Fruit fly (Drosophila melanogaster): ENCODE measurements around the gene TfIIA-L.
A peak's percentile ranks its signal among the peaks of the same experiment; 100 is the strongest.

Gene TfIIA-L

DNA sequence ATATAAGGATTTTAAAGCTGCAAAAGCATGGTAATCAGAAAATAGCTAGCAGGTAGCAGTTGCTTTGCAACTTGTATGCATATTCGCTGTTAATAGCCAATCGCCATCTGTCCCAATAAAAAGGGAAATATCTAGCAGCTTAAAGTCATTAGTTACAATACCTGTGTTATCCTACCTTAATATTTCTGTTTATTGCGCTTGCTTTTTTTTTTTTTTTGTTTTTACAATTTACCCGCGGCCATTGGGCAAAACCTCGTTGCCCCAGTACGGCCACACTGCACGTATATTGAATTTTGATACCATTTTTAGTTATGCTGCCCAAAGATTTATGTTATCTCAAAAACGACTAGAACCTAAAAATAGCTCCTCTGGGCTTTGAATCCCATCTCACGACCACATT lies 21.3 kb downstream of the TfIIA-L start (continued):
- peak; percentile 31 for TF ChIP-seq phol (tag; optimal IDR thresholded peaks at IDR 0.05)
- TF ChIP-seq bab2 (GFP tag; optimal IDR thresholded peaks at IDR 0.05), result no peak
- TF ChIP-seq dysf (GFP tag; IDR thresholded peaks at IDR 0.05), result no peak

DNA sequence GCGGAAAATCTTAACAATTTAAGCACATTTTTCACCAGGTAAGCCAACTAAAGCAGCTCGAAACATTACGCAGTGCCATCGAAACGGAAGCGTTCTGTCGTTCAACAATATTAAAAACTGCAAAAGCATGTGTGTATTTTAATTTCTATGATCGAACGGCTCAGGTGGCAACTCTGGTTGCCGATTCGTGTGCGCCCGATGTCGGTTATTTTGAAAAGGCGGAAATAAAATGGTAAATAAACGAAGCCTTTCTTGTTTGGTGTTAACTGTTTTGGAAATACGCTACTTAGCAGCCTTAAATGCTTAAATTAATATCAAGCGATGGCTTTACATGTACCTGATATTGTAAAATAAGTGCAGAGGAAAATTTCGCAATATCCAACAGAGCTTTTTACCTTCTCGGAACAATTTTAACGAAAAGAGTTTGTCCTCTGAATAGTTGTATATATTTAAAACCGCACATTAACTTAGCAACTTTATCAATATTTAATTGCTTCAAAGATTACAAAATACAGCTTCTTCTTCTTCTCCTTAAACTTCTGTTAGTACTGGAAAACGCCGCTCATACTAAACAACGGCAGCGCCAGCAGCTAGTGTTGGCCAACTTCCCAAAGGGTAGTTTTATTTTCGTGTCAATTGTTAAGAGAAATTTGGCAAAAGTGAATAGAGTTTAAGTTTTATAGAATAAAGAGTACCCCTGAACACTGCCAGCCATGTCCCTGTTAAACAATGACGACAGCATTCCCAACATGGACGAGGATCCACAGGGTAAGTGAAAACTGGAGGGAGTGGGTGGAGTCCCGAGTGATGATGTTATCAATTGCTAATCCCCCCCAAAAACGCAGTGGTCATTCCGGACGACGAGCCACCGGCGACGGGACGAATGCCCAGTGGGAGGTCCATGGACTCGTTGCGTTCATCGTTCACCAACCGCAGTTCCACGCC lies 22.5 kb downstream of the TfIIA-L start, which contains the start of gene CG5934:
TSS of gene CG5934 (plus strand) at position 588 of the 945 bp plus-strand sequence.
- TF ChIP-seq Ada2b (GFP tag; IDR thresholded peaks at IDR 0.05) (no peak), cg (GFP tag; optimal IDR thresholded peaks at IDR 0.05) (peak; percentile 11), croc (GFP tag; conservative IDR thresholded peaks at IDR 0.05) (no peak), CG3847 (GFP tag; IDR thresholded peaks at IDR 0.05) (peak; percentile 62), CG8388 (GFP tag; optimal IDR thresholded peaks at IDR 0.05) (peak; percentile 2), CG11398 (GFP tag; optimal IDR thresholded peaks at IDR 0.05) (no peak), Vsx1 (GFP tag; optimal IDR thresholded peaks at IDR 0.05) (no peak), Antp (GFP tag; optimal IDR thresholded peaks at IDR 0.05) (peak; percentile 61), ara (GFP tag; IDR thresholded peaks at IDR 0.05) (no peak), ems (GFP tag; optimal IDR thresholded peaks at IDR 0.05) (peak; percentile 57), Gsc (GFP tag; IDR thresholded peaks at IDR 0.05) (no peak), gro (GFP tag; optimal IDR thresholded peaks at IDR 0.05) (peak; percentile 17), chn (GFP tag; optimal IDR thresholded peaks at IDR 0.05) (no peak), Fer3 (tag; optimal IDR thresholded peaks at IDR 0.05) (no peak), CG12104 (GFP tag; optimal IDR thresholded peaks at IDR 0.05) (no peak), CG7271 (tag; optimal IDR thresholded peaks at IDR 0.05) (no peak), z (GFP tag; IDR thresholded peaks at IDR 0.05) (no peak), mam (GFP tag; optimal IDR thresholded peaks at IDR 0.05) (peak; percentile 68), Atf3 (GFP tag; optimal IDR thresholded peaks at IDR 0.05) (no peak), sens (GFP tag) (peak; percentile 58), Hand (GFP tag; optimal IDR thresholded peaks at IDR 0.05) (no peak), exex (tag; optimal IDR thresholded peaks at IDR 0.05) (peak; percentile 47), jumu (GFP tag; optimal IDR thresholded peaks at IDR 0.05) (peak; percentile 38), crc (GFP tag; optimal IDR thresholded peaks at IDR 0.05) (no peak), lmd (GFP tag; IDR thresholded peaks at IDR 0.05) (no peak; the same call in 1 of the 2 replicates), CG2116 (GFP tag; optimal IDR thresholded peaks at IDR 0.05) (peak; percentile 56), Gug (GFP tag; IDR thresholded peaks at IDR 0.05) (no peak; the same call in 3 of the 4 replicates), CG1529 (GFP tag; optimal IDR thresholded peaks at IDR 0.05) (peak; percentile 8), CG13775 (GFP tag; optimal IDR thresholded peaks at IDR 0.05) (peak; percentile 10), Ravus (GFP tag; IDR thresholded peaks at IDR 0.05) (no peak), CG8765 (GFP tag; IDR thresholded peaks at IDR 0.05) (no peak), sna (GFP tag; IDR thresholded peaks at IDR 0.05; ENCODE audit: partially characterized antibody) (no peak), Hsf (GFP tag; optimal IDR thresholded peaks at IDR 0.05) (peak; percentile 29), CG11696 (GFP tag; IDR thresholded peaks at IDR 0.05) (no peak), klu (GFP tag; IDR thresholded peaks at IDR 0.05) (no peak), mirr (GFP tag; optimal IDR thresholded peaks at IDR 0.05) (no peak), pb (GFP tag; optimal IDR thresholded peaks at IDR 0.05) (no peak), gfzf (GFP tag; optimal IDR thresholded peaks at IDR 0.05) (peak; percentile 25), Nf-YC (tag; optimal IDR thresholded peaks at IDR 0.05) (peak; percentile 5), CG17802 (tag; optimal IDR thresholded peaks at IDR 0.05) (peak; percentile 3), CG11247 (GFP tag; IDR thresholded peaks at IDR 0.05) (0 out of 2 replicates have a peak, but pooled peaks have one; percentile 46), lilli (GFP tag; optimal IDR thresholded peaks at IDR 0.05) (peak; percentile 44), Max (GFP tag; optimal IDR thresholded peaks at IDR 0.05) (no peak), CG14965 (GFP tag; optimal IDR thresholded peaks at IDR 0.05; ENCODE audit: borderline replicate concordance) (no peak), so (GFP tag; IDR thresholded peaks at IDR 0.05) (0 out of 3 replicates have a peak, but pooled peaks have one; percentile 27)

All from whole organism, embryonic.